Worm (Caenorhabditis elegans) whole organism, dauer: ENCODE measurements around the gene T12A7.6.

Experiments
- unc-62 ChIP-seq: sonication (generic microtip); optimal IDR thresholded peaks from 2 replicates; lab custom pipeline; 2017; ENCODE audit warnings: missing biosample characterization, missing genetic modification reagents, missing genetic modification characterization

Gene T12A7.6

ce11 chrIV:11785064-11785840 lies 36.2 kb downstream of the T12A7.6 start:
- no peak for TF ChIP-seq unc-62 (GFP tag; lab: Kevin White, UChicago)

ce11 chrIV:11787793-11788192 lies 38.8 kb downstream of the T12A7.6 start:
- TF ChIP-seq unc-62 (GFP tag; lab: Kevin White, UChicago): no peak

- TF ChIP-seq unc-62 (GFP tag; lab: Kevin White, UChicago): no peak
These were observed 39.5 kb downstream of the T12A7.6 start for ce11 chrIV:11788383-11788963.

ce11 chrIV:11792495-11792894 lies 43.5 kb downstream of the T12A7.6 start, which contains the start of gene H01G02.3:
Gene H01G02.3, minus strand, starts transcription at chrIV:11792595.
- no peak for TF ChIP-seq unc-62 (GFP tag; lab: Kevin White, UChicago)

- no peak for TF ChIP-seq unc-62 (GFP tag; lab: Kevin White, UChicago)
These were observed 44.1 kb downstream of the T12A7.6 start for ce11 chrIV:11793170-11793569.

ce11 chrIV:11795964-11796363 lies 46.9 kb downstream of the T12A7.6 start:
- TF ChIP-seq unc-62 (GFP tag; lab: Kevin White, UChicago): no peak

ce11 chrIV:11796818-11797217 lies 47.8 kb downstream of the T12A7.6 start:
- TF ChIP-seq unc-62 (GFP tag; lab: Kevin White, UChicago): no peak

ce11 chrIV:11799240-11799639 lies 50.2 kb downstream of the T12A7.6 start:
- TF ChIP-seq unc-62 (GFP tag; lab: Kevin White, UChicago): no peak
